Fruit fly (Drosophila melanogaster) whole organism, embryonic: ENCODE data around the gene CG43318.

Experiments used
- Bgb ChIP-seq: fragments of 200-800 bp; sonication (Bioruptor generic); IDR thresholded peaks from 2 replicates; pipeline ENCODE4 v1.3.6; 2022; ENCODE audit warnings: missing biosample characterization, missing genetic modification characterization; ENCODE audit not compliant: partially characterized antibody
- CG10959 ChIP-seq: fragments of 200-800 bp; sonication (Bioruptor generic); IDR thresholded peaks from 2 replicates; pipeline ENCODE4 v1.3.6; 2022; ENCODE audit warnings: missing biosample characterization, missing genetic modification characterization
- CG10979 ChIP-seq: fragments of 200-800 bp; sonication (Bioruptor generic); optimal IDR thresholded peaks from 2 replicates; lab custom pipeline; 2018; ENCODE audit warnings: missing biosample characterization, mild to moderate bottlenecking, missing genetic modification characterization, moderate library complexity
- CG11456 ChIP-seq: fragments of 200-800 bp; sonication (Bioruptor generic); IDR thresholded peaks from 3 replicates; pipeline ENCODE4 v1.3.6; 2022; ENCODE audit warnings: missing biosample characterization, missing genetic modification characterization
- CG11560 ChIP-seq: fragments of 200-800 bp; sonication (Bioruptor generic); IDR thresholded peaks from 3 replicates; pipeline ENCODE4 v1.3.6; 2022; ENCODE audit warnings: missing biosample characterization, missing genetic modification characterization
- CG13287 ChIP-seq: fragments of 200-800 bp; sonication (Bioruptor generic); IDR thresholded peaks from 2 replicates; pipeline ENCODE4 v1.3.6; 2022; ENCODE audit warnings: missing biosample characterization, missing genetic modification characterization; ENCODE audit not compliant: partially characterized antibody
- CG16863 ChIP-seq: fragments of 200-800 bp; sonication (Bioruptor generic); optimal IDR thresholded peaks from 3 replicates; lab custom pipeline; 2016; ENCODE audit warnings: missing biosample characterization, missing genetic modification characterization
- CG18476 ChIP-seq: fragments of 200-800 bp; sonication (Bioruptor generic); optimal IDR thresholded peaks from 2 replicates; lab custom pipeline; 2016; ENCODE audit warnings: missing biosample characterization, mild to moderate bottlenecking, missing genetic modification characterization
- CG2889 ChIP-seq: fragments of 200-800 bp; sonication (Bioruptor generic); IDR thresholded peaks from 3 replicates; pipeline ENCODE4 v1.3.6; 2022; ENCODE audit warnings: missing biosample characterization, missing genetic modification characterization
- CG30431 ChIP-seq: fragments of 200-800 bp; sonication (Bioruptor generic); optimal IDR thresholded peaks from 2 replicates; lab custom pipeline; 2017; ENCODE audit warnings: missing biosample characterization, missing genetic modification characterization
- CG33213 ChIP-seq: fragments of 200-800 bp; sonication (Bioruptor generic); optimal IDR thresholded peaks from 3 replicates; lab custom pipeline; 2016; ENCODE audit warnings: missing biosample characterization, missing genetic modification characterization
- CG7987 ChIP-seq: fragments of 200-800 bp; sonication (Bioruptor generic); optimal IDR thresholded peaks from 2 replicates; lab custom pipeline; 2018; ENCODE audit warnings: missing biosample characterization, mild to moderate bottlenecking, missing genetic modification characterization, moderate library complexity
- CG8944 ChIP-seq: fragments of 200-800 bp; sonication (Bioruptor generic); optimal IDR thresholded peaks from 3 replicates; lab custom pipeline; 2016; ENCODE audit warnings: missing biosample characterization, missing genetic modification characterization
- CG9437 ChIP-seq: fragments of 200-800 bp; sonication (Bioruptor generic); optimal IDR thresholded peaks from 2 replicates; lab custom pipeline; 2018; ENCODE audit warnings: missing biosample characterization, mild to moderate bottlenecking, missing genetic modification characterization
- CG9609 ChIP-seq: fragments of 200-800 bp; sonication (Bioruptor generic); optimal IDR thresholded peaks from 3 replicates; lab custom pipeline; 2016; ENCODE audit warnings: missing biosample characterization, missing genetic modification characterization
- CG9797 ChIP-seq: fragments of 200-800 bp; sonication (Bioruptor generic); optimal IDR thresholded peaks from 3 replicates; lab custom pipeline; 2018; ENCODE audit warnings: missing biosample characterization, mild to moderate bottlenecking, missing genetic modification characterization
- CG9817 ChIP-seq: fragments of 200-800 bp; sonication (Bioruptor generic); optimal IDR thresholded peaks from 2 replicates; lab custom pipeline; 2018; ENCODE audit warnings: missing biosample characterization, mild to moderate bottlenecking, missing genetic modification characterization, moderate library complexity
- Dek ChIP-seq: fragments of 200-800 bp; sonication (Bioruptor generic); optimal IDR thresholded peaks from 3 replicates; lab custom pipeline; 2019; ENCODE audit warnings: missing biosample characterization, mild to moderate bottlenecking, missing genetic modification characterization, moderate library complexity
- Fer3 ChIP-seq: fragments of 200-800 bp; sonication (Bioruptor generic); optimal IDR thresholded peaks from 2 replicates; lab custom pipeline; 2018; ENCODE audit warnings: missing biosample characterization, mild to moderate bottlenecking, missing genetic modification characterization, moderate library complexity
- Lhr ChIP-seq: fragments of 200-800 bp; sonication (Bioruptor generic); optimal IDR thresholded peaks from 3 replicates; lab custom pipeline; 2017; ENCODE audit warnings: mild to moderate bottlenecking, missing biosample characterization, missing genetic modification reagents, missing genetic modification characterization
- MTF-1 ChIP-seq: fragments of 200-800 bp; sonication (Bioruptor generic); optimal IDR thresholded peaks from 2 replicates; lab custom pipeline; 2018; ENCODE audit warnings: missing biosample characterization, mild to moderate bottlenecking, missing genetic modification characterization, borderline replicate concordance
- Mrtf ChIP-seq: fragments of 200-800 bp; sonication (Bioruptor generic); IDR thresholded peaks from 3 replicates; pipeline ENCODE4 v1.3.6; 2022; ENCODE audit warnings: missing biosample characterization, missing genetic modification characterization
- NfI ChIP-seq: fragments of 200-800 bp; sonication (Bioruptor generic); optimal IDR thresholded peaks from 3 replicates; lab custom pipeline; 2018; ENCODE audit warnings: missing biosample characterization, mild to moderate bottlenecking, missing genetic modification characterization, moderate library complexity
- Oaz ChIP-seq: fragments of 200-800 bp; sonication (Bioruptor generic); IDR thresholded peaks from 2 replicates; pipeline ENCODE4 v1.3.6; 2022; ENCODE audit warnings: missing biosample characterization, missing genetic modification characterization
- Ravus ChIP-seq: fragments of 200-800 bp; sonication (Bioruptor generic); IDR thresholded peaks from 2 replicates; pipeline ENCODE4 v1.3.6; 2022; ENCODE audit warnings: missing biosample characterization, missing genetic modification characterization
- Sox102F ChIP-seq: fragments of 200-800 bp; sonication (Bioruptor generic); optimal IDR thresholded peaks from 2 replicates; lab custom pipeline; 2018; ENCODE audit warnings: missing biosample characterization, mild to moderate bottlenecking, missing genetic modification characterization, moderate library complexity
- Spps ChIP-seq: fragments of 200-800 bp; sonication (Bioruptor generic); optimal IDR thresholded peaks from 2 replicates; lab custom pipeline; 2018; ENCODE audit warnings: missing biosample characterization, mild to moderate bottlenecking, missing genetic modification characterization
- Sry-δ ChIP-seq: fragments of 200-800 bp; sonication (Bioruptor generic); optimal IDR thresholded peaks from 2 replicates; lab custom pipeline; 2016; ENCODE audit warnings: missing biosample characterization, missing genetic modification characterization
- br ChIP-seq: fragments of >200 bp; optimal IDR thresholded peaks from 2 replicates; lab custom pipeline; 2017
- cato ChIP-seq: fragments of 200-800 bp; sonication (Bioruptor generic); optimal IDR thresholded peaks from 2 replicates; lab custom pipeline; 2016; ENCODE audit warnings: missing biosample characterization, missing genetic modification characterization, borderline replicate concordance
- dmrt11E ChIP-seq: fragments of 200-800 bp; sonication (Bioruptor generic); optimal IDR thresholded peaks from 3 replicates; lab custom pipeline; 2018; ENCODE audit warnings: missing biosample characterization, mild to moderate bottlenecking, missing genetic modification characterization, moderate library complexity
- dpn ChIP-seq, 2 experiments: fragments of 200-800 bp; sonication (Bioruptor generic); optimal IDR thresholded peaks; 3 replicates each; lab custom pipeline; 2016; ENCODE audit warnings: missing biosample characterization in 2 of 2, missing genetic modification characterization in 2 of 2
- ftz-f1 ChIP-seq: fragments of 200-800 bp; sonication (Bioruptor generic); optimal IDR thresholded peaks from 2 replicates; lab custom pipeline; 2016; ENCODE audit warnings: missing biosample characterization, missing genetic modification characterization
- gem ChIP-seq: fragments of 200-800 bp; sonication (Bioruptor generic); optimal IDR thresholded peaks from 2 replicates; lab custom pipeline; 2019; ENCODE audit warnings: missing biosample characterization, mild to moderate bottlenecking, missing genetic modification characterization, moderate library complexity
- ham ChIP-seq: fragments of 200-800 bp; sonication (Bioruptor generic); IDR thresholded peaks from 2 replicates; pipeline ENCODE4 v1.3.6; 2022; ENCODE audit warnings: missing biosample characterization, missing genetic modification characterization
- ind ChIP-seq: fragments of 200-800 bp; sonication (Bioruptor generic); optimal IDR thresholded peaks from 3 replicates; lab custom pipeline; 2016; ENCODE audit warnings: missing biosample characterization, missing genetic modification characterization
- kni ChIP-seq: fragments of 200-800 bp; sonication (Bioruptor generic); optimal IDR thresholded peaks from 3 replicates; lab custom pipeline; 2017; ENCODE audit warnings: mild to moderate bottlenecking, missing biosample characterization, missing genetic modification reagents, missing genetic modification characterization
- mirr ChIP-seq: fragments of 200-800 bp; sonication (Bioruptor generic); optimal IDR thresholded peaks from 3 replicates; lab custom pipeline; 2018; ENCODE audit warnings: missing biosample characterization, mild to moderate bottlenecking, missing genetic modification characterization
- oc ChIP-seq: fragments of 200-800 bp; sonication (Bioruptor generic); optimal IDR thresholded peaks from 2 replicates; lab custom pipeline; 2018; ENCODE audit warnings: missing biosample characterization, mild to moderate bottlenecking, missing genetic modification characterization, moderate library complexity
- odd ChIP-seq: fragments of 200-800 bp; sonication (Bioruptor generic); optimal IDR thresholded peaks from 2 replicates; lab custom pipeline; 2017; ENCODE audit warnings: missing biosample characterization, mild to moderate bottlenecking, missing genetic modification characterization
- pros ChIP-seq: fragments of 200-800 bp; sonication (Bioruptor generic); optimal IDR thresholded peaks from 3 replicates; lab custom pipeline; 2019; ENCODE audit warnings: missing biosample characterization, mild to moderate bottlenecking, missing genetic modification characterization, moderate library complexity
- sens ChIP-seq: fragments of 200-800 bp; sonication (Bioruptor generic); peaks from one replicate; lab custom pipeline; 2016; ENCODE audit warnings: missing biosample characterization, missing genetic modification characterization
- sr ChIP-seq: fragments of 200-800 bp; sonication (Bioruptor generic); IDR thresholded peaks from 3 replicates; pipeline ENCODE4 v1.3.6; 2022; ENCODE audit warnings: missing biosample characterization, missing genetic modification characterization
- sug ChIP-seq: fragments of 200-800 bp; optimal IDR thresholded peaks from 2 replicates; lab custom pipeline; 2019; ENCODE audit warnings: missing biosample characterization, mild to moderate bottlenecking, missing genetic modification characterization, moderate library complexity
- tap ChIP-seq: fragments of 200-800 bp; optimal IDR thresholded peaks from 3 replicates; lab custom pipeline; 2019; ENCODE audit warnings: missing biosample characterization, mild to moderate bottlenecking, missing genetic modification characterization, moderate library complexity
- tx ChIP-seq: fragments of 200-800 bp; sonication (Bioruptor generic); optimal IDR thresholded peaks from 2 replicates; lab custom pipeline; 2016; ENCODE audit warnings: missing biosample characterization, missing genetic modification characterization
- vvl ChIP-seq: fragments of 200-800 bp; sonication (Bioruptor generic); IDR thresholded peaks from 2 replicates; pipeline ENCODE4 v1.3.6; 2022; ENCODE audit warnings: missing biosample characterization, missing genetic modification characterization
- zen ChIP-seq: fragments of 200-800 bp; sonication (Bioruptor generic); optimal IDR thresholded peaks from 3 replicates; lab custom pipeline; 2018; ENCODE audit warnings: missing biosample characterization, mild to moderate bottlenecking, missing genetic modification characterization, moderate library complexity
- zfh1 ChIP-seq: fragments of 200-800 bp; sonication (Bioruptor generic); IDR thresholded peaks from 3 replicates; pipeline ENCODE4 v1.3.6; 2022; ENCODE audit warnings: missing biosample characterization, missing genetic modification characterization

The CG43318 gene

DNA sequence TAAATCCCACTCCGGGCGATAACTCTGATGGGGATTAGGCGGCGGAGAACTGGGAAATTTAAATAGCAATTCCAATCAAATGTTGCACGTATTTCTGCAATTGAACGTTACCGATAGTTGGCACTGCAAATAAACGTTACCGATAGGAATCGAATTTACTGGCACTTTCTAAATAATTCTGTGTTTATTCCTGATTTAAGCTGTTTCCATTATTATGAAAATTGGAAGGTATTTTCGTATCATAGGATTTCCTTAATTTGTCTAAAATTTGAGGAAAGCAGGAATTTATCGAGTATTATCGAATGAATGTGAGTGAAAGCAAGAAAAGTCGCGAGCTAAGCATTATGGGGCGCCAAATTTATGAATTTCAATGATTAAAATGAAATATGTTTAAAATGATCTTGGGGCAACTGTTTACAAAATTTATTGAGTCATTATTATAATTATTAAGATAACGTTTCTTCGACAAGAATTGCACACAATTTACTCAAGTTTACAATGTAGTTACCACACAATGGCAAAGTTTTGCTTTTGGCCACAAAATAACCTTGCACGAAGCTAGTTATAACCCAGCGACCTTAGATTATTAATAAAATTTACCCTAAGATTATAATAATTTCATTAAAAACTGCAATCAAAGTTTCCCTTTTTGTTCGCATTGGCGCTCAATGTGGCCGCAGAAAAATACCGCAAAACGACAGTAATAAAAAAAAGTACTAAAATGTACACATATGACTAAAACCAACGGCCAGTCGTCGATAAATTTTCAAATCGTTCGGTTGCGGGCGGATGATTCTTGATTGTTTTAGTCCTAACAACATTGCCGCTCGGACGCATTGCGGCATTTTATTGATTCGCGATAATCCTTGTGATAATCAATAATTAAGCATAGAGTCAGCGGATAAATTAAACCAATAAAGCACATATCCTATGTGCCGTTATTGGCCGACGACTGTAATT, 29.4 kb downstream of the CG43318 start, which contains the start of gene alpha-Man-IIb (continued):
- TF ChIP-seq odd (GFP tag; lab: Kevin White, UChicago) (no peak), zfh1 (peak; percentile 55; the same call in 1 of the 3 replicates), CG8944 (GFP tag; lab: Kevin White, UChicago) (no peak), CG11456 (GFP tag; lab: Robert Waterston, UW) (peak; percentile 23; the same call in 1 of the 3 replicates), CG33213 (GFP tag; lab: Kevin White, UChicago) (peak; percentile 42), sr (no peak), CG9817 (tag; lab: Kevin White, UChicago) (no peak), oc (tag; lab: Kevin White, UChicago) (peak; percentile 28), ftz-f1 (GFP tag; lab: Kevin White, UChicago) (peak; percentile 2), zen (no peak), Oaz (no peak), mirr (peak; percentile 9), CG9797 (GFP tag; lab: Kevin White, UChicago) (peak; percentile 81), tap (no peak), dmrt11E (tag; lab: Kevin White, UChicago) (no peak), CG9437 (GFP tag; lab: Kevin White, UChicago) (no peak), tx (GFP tag; lab: Kevin White, UChicago) (no peak), CG16863 (GFP tag; lab: Kevin White, UChicago) (no peak), dpn (GFP tag; optimal IDR thresholded peaks at IDR 0.05; lab: Kevin White, UChicago) (no peak), ind (GFP tag; lab: Kevin White, UChicago) (no peak), br (lab: Kevin White, UChicago) (no peak), ham (no peak), Bgb (GFP tag; lab: Robert Waterston, UW) (peak; percentile 79), Mrtf (GFP tag; lab: Robert Waterston, UW) (peak; percentile 39; the same call in 1 of the 3 replicates), CG10959 (GFP tag; lab: Robert Waterston, UW) (no peak), CG9609 (GFP tag; lab: Kevin White, UChicago) (no peak), pros (no peak), NfI (GFP tag; lab: Kevin White, UChicago) (no peak), Lhr (GFP tag; lab: Kevin White, UChicago) (peak; percentile 69), Dek (tag; lab: Kevin White, UChicago) (peak; percentile 51), CG11560 (peak; percentile 98), Sox102F (no peak), Spps (tag; lab: Kevin White, UChicago) (no peak), vvl (GFP tag; lab: Robert Waterston, UW) (peak; percentile 52), CG10979 (no peak), gem (tag; lab: Kevin White, UChicago) (no peak), CG30431 (GFP tag; lab: Kevin White, UChicago) (no peak), sens (GFP tag; lab: Kevin White, UChicago) (peak; percentile 81), cato (GFP tag; lab: Kevin White, UChicago) (no peak), MTF-1 (no peak), CG13287 (peak; percentile 91), kni (GFP tag; lab: Kevin White, UChicago) (no peak), CG18476 (GFP tag; lab: Kevin White, UChicago) (peak; percentile 4), CG7987 (GFP tag; lab: Kevin White, UChicago) (peak; percentile 34), Sry-δ (GFP tag; lab: Kevin White, UChicago) (peak; percentile 64), sug (tag; lab: Kevin White, UChicago) (peak; percentile 25), Fer3 (tag; lab: Kevin White, UChicago) (no peak), Ravus (no peak), CG2889 (GFP tag; lab: Robert Waterston, UW) (no peak)
